Fruit fly (Drosophila melanogaster): ENCODE data around the gene CG2225.

Gene CG2225

dm6 chr2L:21681322-21682268, 4.3 kb upstream of the CG2225 start, which contains the start of gene eEF2 (continued):
- TF ChIP-seq CG14667 (GFP tag; IDR thresholded peaks at IDR 0.05) (no peak), hb (GFP tag; IDR thresholded peaks at IDR 0.05; ENCODE audit: partially characterized antibody) (peak; percentile 90), CG12071 (GFP tag; optimal IDR thresholded peaks at IDR 0.05) (peak; percentile 77), sima (GFP tag; optimal IDR thresholded peaks at IDR 0.05) (no peak), zfh2 (GFP tag; optimal IDR thresholded peaks at IDR 0.05) (peak; percentile 62), sqz (GFP tag; optimal IDR thresholded peaks at IDR 0.05) (peak; percentile 55), zen2 (GFP tag; IDR thresholded peaks at IDR 0.05; ENCODE audit: partially characterized antibody) (peak; percentile 85), Doc3 (GFP tag; IDR thresholded peaks at IDR 0.05; ENCODE audit: partially characterized antibody) (peak; percentile 81), CG11560 (tag; IDR thresholded peaks at IDR 0.05) (no peak), da (GFP tag; optimal IDR thresholded peaks at IDR 0.05) (peak; percentile 45), sens (GFP tag) (peak; percentile 91)

- TF ChIP-seq CG10979 (tag; optimal IDR thresholded peaks at IDR 0.05) (no peak), stc (GFP tag; IDR thresholded peaks at IDR 0.05) (no peak), CG31388 (GFP tag; optimal IDR thresholded peaks at IDR 0.05) (no peak), CG8290 (GFP tag; optimal IDR thresholded peaks at IDR 0.05) (no peak), CG8290 (tag; optimal IDR thresholded peaks at IDR 0.05) (peak in 1 of 2 experiments; percentile 60), CG34422 (GFP tag; IDR thresholded peaks at IDR 0.05) (peak; percentile 46; the same call in 1 of the 3 replicates), HLH4C (GFP tag; IDR thresholded peaks at IDR 0.05; ENCODE audit: partially characterized antibody) (no peak), CG4617 (GFP tag; optimal IDR thresholded peaks at IDR 0.05; ENCODE audit: borderline replicate concordance) (no peak), Hey (tag; optimal IDR thresholded peaks at IDR 0.05) (no peak), CG15514 (GFP tag; optimal IDR thresholded peaks at IDR 0.05) (peak; percentile 12), CG3995 (GFP tag; optimal IDR thresholded peaks at IDR 0.05) (peak; percentile 88), CG12942 (GFP tag; optimal IDR thresholded peaks at IDR 0.05) (no peak), E2f2 (GFP tag; IDR thresholded peaks at IDR 0.05) (no peak), CG12769 (tag; optimal IDR thresholded peaks at IDR 0.05) (peak; percentile 50), crol (GFP tag; IDR thresholded peaks at IDR 0.05) (peak; percentile 57; the same call in 1 of the 2 replicates), CG11504 (tag; optimal IDR thresholded peaks at IDR 0.05) (peak; percentile 32), ind (GFP tag; optimal IDR thresholded peaks at IDR 0.05) (no peak), CG11560 (tag; IDR thresholded peaks at IDR 0.05) (no peak), maf-S (GFP tag; optimal IDR thresholded peaks at IDR 0.05) (no peak), sisA (GFP tag; IDR thresholded peaks at IDR 0.05) (no peak), CG43689 (GFP tag; IDR thresholded peaks at IDR 0.05) (no peak), ab (GFP tag; optimal IDR thresholded peaks at IDR 0.05) (no peak), odd (GFP tag; optimal IDR thresholded peaks at IDR 0.05) (no peak), ci (GFP tag; IDR thresholded peaks at IDR 0.05) (0 out of 3 replicates have a peak, but pooled peaks have one; percentile 23), CG10366 (GFP tag; IDR thresholded peaks at IDR 0.05) (no peak), Med (GFP tag) (peak; percentile 36), CG5245 (GFP tag; optimal IDR thresholded peaks at IDR 0.05) (no peak), cato (GFP tag; optimal IDR thresholded peaks at IDR 0.05; ENCODE audit: borderline replicate concordance) (no peak), Aef1 (GFP tag; IDR thresholded peaks at IDR 0.05) (no peak), sens (GFP tag) (peak; percentile 70), Lpt (GFP tag; optimal IDR thresholded peaks at IDR 0.05) (no peak), chinmo (GFP tag; IDR thresholded peaks at IDR 0.05; ENCODE audit: partially characterized antibody) (peak; percentile 89; the same call in 2 of the 4 replicates), CG32532 (GFP tag; IDR thresholded peaks at IDR 0.05) (peak; percentile 32; the same call in 1 of the 2 replicates), unc-4 (GFP tag; IDR thresholded peaks at IDR 0.05; ENCODE audit: partially characterized antibody) (peak; percentile 37; the same call in 1 of the 2 replicates), onecut (GFP tag; IDR thresholded peaks at IDR 0.05) (peak; percentile 86), zen2 (GFP tag; IDR thresholded peaks at IDR 0.05; ENCODE audit: partially characterized antibody) (0 out of 3 replicates have a peak, but pooled peaks have one; percentile 30), CG2199 (GFP tag; IDR thresholded peaks at IDR 0.05) (no peak), CG6791 (GFP tag; IDR thresholded peaks at IDR 0.05; ENCODE audit: partially characterized antibody) (no peak), sug (tag; optimal IDR thresholded peaks at IDR 0.05) (peak; percentile 80)
Measured at dm6 chr2L:21676556-21676955, 774 bp downstream of the CG2225 start.

Data from whole organism, embryonic.